Fruit fly (Drosophila melanogaster): ENCODE measurements around the gene Tspo.
A peak's percentile ranks its signal among the peaks of the same experiment; 100 is the strongest.

Gene Tspo

DNA sequence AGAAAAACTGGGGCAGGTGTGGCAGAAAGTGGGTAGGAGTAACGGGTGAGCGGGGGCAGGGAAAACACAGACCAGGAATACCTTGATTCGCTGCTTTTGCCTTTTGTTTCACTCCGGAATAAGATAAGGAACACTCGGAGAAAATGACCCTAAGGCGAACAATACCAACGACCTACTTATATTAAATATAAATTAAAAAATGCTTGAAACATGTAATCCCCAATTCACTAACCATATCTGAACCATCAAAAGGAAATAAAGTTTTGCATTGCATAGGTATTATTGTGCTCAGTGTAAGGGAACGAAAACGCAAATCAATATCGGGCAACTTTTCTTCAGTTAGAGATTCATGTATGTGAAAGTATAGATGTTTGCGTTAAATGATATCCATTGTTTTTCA is 47.4 kb upstream of the Tspo start:
- TF ChIP-seq Sp1 (GFP tag; optimal IDR thresholded peaks at IDR 0.05) (peak; percentile 63), rgr (GFP tag; optimal IDR thresholded peaks at IDR 0.05) (peak; percentile 76), CG32264 (GFP tag; optimal IDR thresholded peaks at IDR 0.05) (peak; percentile 47), OdsH (GFP tag; optimal IDR thresholded peaks at IDR 0.05) (peak; percentile 76), HLH106 (tag; optimal IDR thresholded peaks at IDR 0.05) (peak; percentile 16), sv (GFP tag; optimal IDR thresholded peaks at IDR 0.05) (peak; percentile 56), fru (GFP tag; optimal IDR thresholded peaks at IDR 0.05) (peak; percentile 66), psq (GFP tag; optimal IDR thresholded peaks at IDR 0.05) (peak; percentile 70), foxo (GFP tag; optimal IDR thresholded peaks at IDR 0.05) (peak in 1 of 2 experiments; percentile 81), h (GFP tag; optimal IDR thresholded peaks at IDR 0.05) (peak; percentile 87), pan (optimal IDR thresholded peaks at IDR 0.05) (no peak), br (GFP tag; optimal IDR thresholded peaks at IDR 0.05) (peak; percentile 74), sage (GFP tag; optimal IDR thresholded peaks at IDR 0.05) (peak; percentile 65), CrebA (GFP tag; optimal IDR thresholded peaks at IDR 0.05; ENCODE audit: borderline replicate concordance) (no peak), dsf (GFP tag; optimal IDR thresholded peaks at IDR 0.05; ENCODE audit: borderline replicate concordance) (peak; percentile 16), lola (GFP tag; optimal IDR thresholded peaks at IDR 0.05) (no peak), ey (GFP tag; optimal IDR thresholded peaks at IDR 0.05) (peak; percentile 73), Hnf4 (GFP tag; optimal IDR thresholded peaks at IDR 0.05) (peak; percentile 77), Jra (GFP tag; optimal IDR thresholded peaks at IDR 0.05) (peak; percentile 20), woc (GFP tag; optimal IDR thresholded peaks at IDR 0.05) (peak; percentile 24), jim (GFP tag; optimal IDR thresholded peaks at IDR 0.05) (no peak), brk (GFP tag; optimal IDR thresholded peaks at IDR 0.05) (peak; percentile 65), Vsx2 (GFP tag; optimal IDR thresholded peaks at IDR 0.05; ENCODE audit: partially characterized antibody) (no peak)

DNA sequence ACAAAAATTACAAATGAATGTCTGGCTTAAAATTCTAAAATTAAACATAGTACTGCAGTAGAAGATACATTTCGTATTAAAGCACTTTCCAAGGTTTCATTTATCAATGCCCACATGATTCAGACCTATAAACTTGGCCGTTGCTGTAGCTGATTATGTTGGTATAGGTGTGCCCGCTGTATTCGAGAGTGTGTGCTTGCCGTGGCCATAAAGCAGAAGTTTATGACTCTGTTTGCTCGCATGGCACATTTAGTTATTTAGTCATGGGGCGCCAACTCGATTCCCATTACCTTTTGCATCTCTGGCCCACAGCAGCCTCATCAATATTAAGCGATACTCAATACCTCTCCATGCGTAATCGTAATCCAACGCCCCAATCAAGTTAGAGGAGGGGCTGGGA is 46.4 kb upstream of the Tspo start:
- no peak for TF ChIP-seq CG9705 (GFP tag; optimal IDR thresholded peaks at IDR 0.05)
- TF ChIP-seq ey (GFP tag; optimal IDR thresholded peaks at IDR 0.05) = no peak
- TF ChIP-seq h (GFP tag; optimal IDR thresholded peaks at IDR 0.05) = peak; percentile 12
- TF ChIP-seq OdsH (GFP tag; optimal IDR thresholded peaks at IDR 0.05) = peak; percentile 8

DNA sequence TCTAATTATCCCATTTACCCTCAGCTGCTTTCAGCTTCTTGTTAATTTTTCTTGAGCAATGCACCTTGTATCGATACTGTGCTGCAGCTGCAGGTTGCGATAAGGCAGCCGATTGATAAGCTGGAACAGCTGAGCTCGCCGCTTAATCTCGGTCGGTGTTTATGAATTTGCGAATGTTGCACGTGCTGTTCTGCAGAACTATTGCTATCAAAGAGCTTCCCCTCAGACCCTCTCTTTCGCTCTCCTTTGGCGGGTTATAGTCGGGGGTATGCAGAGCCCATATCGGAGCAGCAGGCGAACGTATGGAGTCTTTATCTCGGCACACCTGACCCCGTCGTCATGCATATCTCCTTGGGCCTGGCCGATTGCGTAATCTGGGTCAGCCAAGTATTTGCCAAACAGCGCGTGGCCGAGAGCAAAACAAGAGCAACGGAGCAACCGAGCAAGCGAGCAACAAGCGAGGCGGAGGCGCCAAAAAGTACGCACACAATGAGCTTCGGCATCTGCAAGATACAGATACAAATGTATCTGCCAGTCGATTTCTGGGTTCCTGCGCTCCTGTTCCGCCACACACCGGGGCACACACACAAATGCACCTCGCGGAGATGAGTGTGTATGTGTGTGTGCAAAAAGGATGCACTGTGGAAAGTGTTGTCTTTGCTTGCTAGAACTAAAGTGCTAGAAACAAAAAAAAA is 45.1 kb upstream of the Tspo start:
- no peak for TF ChIP-seq pan (optimal IDR thresholded peaks at IDR 0.05)
- no peak for TF ChIP-seq Hr83 (GFP tag; optimal IDR thresholded peaks at IDR 0.05; ENCODE audit: poor library complexity, severe bottlenecking)
- TF ChIP-seq h (GFP tag; optimal IDR thresholded peaks at IDR 0.05) = no peak
- no peak for TF ChIP-seq dmrt93B (GFP tag; optimal IDR thresholded peaks at IDR 0.05)
- TF ChIP-seq CG32264 (GFP tag; optimal IDR thresholded peaks at IDR 0.05) = no peak
- TF ChIP-seq OdsH (GFP tag; optimal IDR thresholded peaks at IDR 0.05) = no peak
- TF ChIP-seq ey (GFP tag; optimal IDR thresholded peaks at IDR 0.05) = no peak
- TF ChIP-seq N (GFP tag; optimal IDR thresholded peaks at IDR 0.05) = no peak
- TF ChIP-seq sv (GFP tag; optimal IDR thresholded peaks at IDR 0.05) = no peak
- no peak for TF ChIP-seq tai (GFP tag; optimal IDR thresholded peaks at IDR 0.05)
- no peak for TF ChIP-seq woc (GFP tag; optimal IDR thresholded peaks at IDR 0.05)
- no peak for TF ChIP-seq Dif (GFP tag; optimal IDR thresholded peaks at IDR 0.05; ENCODE audit: partially characterized antibody)
- TF ChIP-seq usp (GFP tag; optimal IDR thresholded peaks at IDR 0.05) = no peak
- no peak for TF ChIP-seq Dfd (GFP tag; optimal IDR thresholded peaks at IDR 0.05)
- TF ChIP-seq Myc (optimal IDR thresholded peaks at IDR 0.05) = no peak
- no peak for TF ChIP-seq CrebA (GFP tag; optimal IDR thresholded peaks at IDR 0.05; ENCODE audit: borderline replicate concordance)
- no peak for TF ChIP-seq Jra (GFP tag; optimal IDR thresholded peaks at IDR 0.05)
- TF ChIP-seq lola (GFP tag; optimal IDR thresholded peaks at IDR 0.05) = no peak
- TF ChIP-seq Abd-B (GFP tag; optimal IDR thresholded peaks at IDR 0.05) = no peak
- no peak for TF ChIP-seq Hr78 (GFP tag; optimal IDR thresholded peaks at IDR 0.05)
